Worm (Caenorhabditis elegans) whole organism, L1 larva: Measurements from ENCODE around the gene ora-1.
"Not testable (repeated sequence)": the region's sequence is repeated elsewhere in the genome, so short reads cannot be mapped to it uniquely, and the experiment has no call there.

Experiments
- ama-1 ChIP-seq: fragments of 150-350 bp; optimal IDR thresholded peaks from 2 replicates; lab custom pipeline; 2014
- dsc-1 ChIP-seq: sonication (generic microtip); optimal IDR thresholded peaks from 2 replicates; lab custom pipeline; 2016; ENCODE audit warnings: mild to moderate bottlenecking, missing genetic modification characterization, missing compliant biosample characterization
- egl-27 ChIP-seq, 2 experiments: fragments of 150-350 bp in 1 of 2; sonication (generic microtip); optimal IDR thresholded peaks; 3 replicates each; lab custom pipeline; 2017 to 2018; ENCODE audit warnings: missing biosample characterization in 2 of 2, missing genetic modification characterization in 2 of 2, missing genetic modification reagents in 2 of 2
- elt-2 ChIP-seq: sonication (generic microtip); optimal IDR thresholded peaks from 2 replicates; lab custom pipeline; 2016; ENCODE audit warnings: missing genetic modification characterization, mild to moderate bottlenecking, inconsistent platforms, missing compliant biosample characterization, missing genetic modification reagents
- elt-3 ChIP-seq, 6 experiments: fragments of 150-350 bp in 1 of 6; sonication (generic microtip); optimal IDR thresholded peaks; 2 replicates each; lab custom pipeline; 2017 to 2018; ENCODE audit warnings: missing biosample characterization in 6 of 6, missing genetic modification characterization in 6 of 6, inconsistent platforms in 1 of 6
- lin-15B ChIP-seq: fragments of 150-350 bp; sonication (generic microtip); optimal IDR thresholded peaks from 3 replicates; lab custom pipeline; 2014; ENCODE audit warnings: missing biosample characterization, missing genetic modification characterization
- lsy-2 ChIP-seq, 2 experiments: fragments of 150-350 bp; optimal IDR thresholded peaks; 2 replicates each; lab custom pipeline; 2014; ENCODE audit warnings: missing biosample characterization in 2 of 2, missing genetic modification characterization in 2 of 2
- nhr-71 ChIP-seq: sonication (generic microtip); optimal IDR thresholded peaks from 2 replicates; lab custom pipeline; 2016; ENCODE audit warnings: mild to moderate bottlenecking, missing genetic modification characterization, moderate library complexity, missing compliant biosample characterization
- pqm-1 ChIP-seq: sonication (generic microtip); optimal IDR thresholded peaks from 3 replicates; lab custom pipeline; 2017; ENCODE audit warnings: missing biosample characterization, missing genetic modification characterization
- rnt-1 ChIP-seq: sonication (generic microtip); optimal IDR thresholded peaks from 2 replicates; lab custom pipeline; 2016; ENCODE audit warnings: mild to moderate bottlenecking, missing genetic modification characterization, moderate library complexity, missing compliant biosample characterization
- snpc-4 ChIP-seq: fragments of 150-350 bp; optimal IDR thresholded peaks from 2 replicates; lab custom pipeline; 2014; ENCODE audit warnings: missing biosample characterization, missing genetic modification characterization
- tbx-2 ChIP-seq: sonication (generic microtip); optimal IDR thresholded peaks from 2 replicates; lab custom pipeline; 2016; ENCODE audit warnings: missing genetic modification characterization, missing compliant biosample characterization

- not testable (repeated sequence) for TF ChIP-seq ama-1; elt-3 (tag; optimal IDR thresholded peaks at IDR 0.05; lab: Kevin White, UChicago); egl-27 (tag; optimal IDR thresholded peaks at IDR 0.05; lab: Kevin White, UChicago); pqm-1 (tag; lab: Kevin White, UChicago); snpc-4 (tag; lab: Kevin White, UChicago)
- peak; percentile 36 for TF ChIP-seq lin-15B (tag; lab: Kevin White, UChicago)
- TF ChIP-seq dsc-1: peak; percentile 83
- TF ChIP-seq elt-2: peak; percentile 5
- peak; percentile 95 for TF ChIP-seq rnt-1
- TF ChIP-seq lsy-2 (tag; optimal IDR thresholded peaks at IDR 0.05; lab: Kevin White, UChicago): peak; percentile 69 to 80
- peak; percentile 76 for TF ChIP-seq tbx-2
- TF ChIP-seq nhr-71: peak; percentile 88
These were observed 38.1 kb downstream of the ora-1 start, which contains the start of gene C26B2.7 for ce11 chrIV:8015726-8016312.
